Worm (Caenorhabditis elegans) whole organism, young adult: Measurements from ENCODE around the gene Y69A2AR.22.
A peak's percentile ranks its signal among the peaks of the same experiment; 100 is the strongest.

Experiments used
- B0336.3 ChIP-seq: fragments of 200-800 bp; sonication (Bioruptor generic); IDR thresholded peaks from 2 replicates; pipeline ENCODE4 v1.3.6; 2022; ENCODE audit warnings: missing genetic modification characterization, missing compliant biosample characterization
- D2030.7 ChIP-seq: fragments of 200-800 bp; sonication (Bioruptor generic); IDR thresholded peaks from 2 replicates; pipeline ENCODE4 v1.3.6; 2022; ENCODE audit warnings: missing genetic modification reagents, missing genetic modification characterization, missing compliant biosample characterization
- F33H1.4 ChIP-seq: fragments of 200-800 bp; sonication (Bioruptor generic); IDR thresholded peaks from 2 replicates; pipeline ENCODE4 v1.3.6; 2022; ENCODE audit warnings: missing genetic modification reagents, missing genetic modification characterization, missing compliant biosample characterization
- F37B4.10 ChIP-seq: fragments of 200-800 bp; sonication (Bioruptor generic); IDR thresholded peaks from 2 replicates; pipeline ENCODE4 v1.3.6; 2022; ENCODE audit warnings: missing genetic modification characterization, missing compliant biosample characterization
- F39B2.1 ChIP-seq: fragments of 200-800 bp; sonication (Bioruptor generic); IDR thresholded peaks from 2 replicates; pipeline ENCODE4 v1.3.6; 2022; ENCODE audit warnings: missing genetic modification reagents, missing genetic modification characterization, missing compliant biosample characterization
- K11D2.4 ChIP-seq: fragments of 200-800 bp; sonication (Bioruptor generic); IDR thresholded peaks from 2 replicates; pipeline ENCODE4 v1.3.6; 2022; ENCODE audit warnings: missing genetic modification reagents, missing genetic modification characterization, missing compliant biosample characterization
- Y56A3A.18 ChIP-seq: fragments of 200-800 bp; sonication (Bioruptor generic); IDR thresholded peaks from 2 replicates; pipeline ENCODE4 v1.3.6; 2022; ENCODE audit warnings: missing genetic modification reagents, missing genetic modification characterization, missing compliant biosample characterization
- Y79H2A.3 ChIP-seq: fragments of 200-800 bp; sonication (Bioruptor generic); conservative IDR thresholded peaks from 2 replicates; pipeline ENCODE4 v1.3.6; 2022; ENCODE audit warnings: missing genetic modification reagents, missing genetic modification characterization, missing compliant biosample characterization
- akir-1 ChIP-seq: fragments of 200-800 bp; sonication (Bioruptor generic); optimal IDR thresholded peaks from 2 replicates; lab custom pipeline; 2018; ENCODE audit warnings: mild to moderate bottlenecking, missing genetic modification characterization, moderate library complexity, missing compliant biosample characterization
- atf-7 ChIP-seq: sonication (generic microtip); optimal IDR thresholded peaks from 2 replicates; lab custom pipeline; 2017; ENCODE audit warnings: mild to moderate bottlenecking, missing genetic modification characterization, missing compliant biosample characterization
- attf-3 ChIP-seq: fragments of 200-800 bp; sonication (Bioruptor generic); conservative IDR thresholded peaks from 2 replicates; pipeline ENCODE4 v1.3.6; 2022; ENCODE audit warnings: missing genetic modification reagents, missing genetic modification characterization, missing compliant biosample characterization
- attf-6 ChIP-seq: fragments of 200-800 bp; sonication (Bioruptor generic); IDR thresholded peaks from 2 replicates; pipeline ENCODE4 v1.3.6; 2022; ENCODE audit warnings: missing genetic modification reagents, missing genetic modification characterization, missing compliant biosample characterization
- bed-1 ChIP-seq: fragments of 200-800 bp; sonication (Bioruptor generic); IDR thresholded peaks from 2 replicates; pipeline ENCODE4 v1.3.6; 2022; ENCODE audit warnings: missing genetic modification reagents, missing genetic modification characterization, missing compliant biosample characterization
- ceh-100 ChIP-seq: fragments of 200-800 bp; sonication (Bioruptor generic); IDR thresholded peaks from 2 replicates; pipeline ENCODE4 v1.3.6; 2022; ENCODE audit warnings: missing genetic modification reagents, missing genetic modification characterization, missing compliant biosample characterization
- ceh-27 ChIP-seq: fragments of 200-800 bp; sonication (Bioruptor generic); optimal IDR thresholded peaks from 2 replicates; lab custom pipeline; 2018; ENCODE audit warnings: mild to moderate bottlenecking, missing genetic modification characterization, moderate library complexity, missing compliant biosample characterization
- ceh-40 ChIP-seq: fragments of 200-800 bp; sonication (Bioruptor generic); IDR thresholded peaks from 2 replicates; pipeline ENCODE4 v1.3.6; 2022; ENCODE audit warnings: missing genetic modification characterization, missing compliant biosample characterization
- ceh-79 ChIP-seq: sonication (generic microtip); optimal IDR thresholded peaks from 2 replicates; lab custom pipeline; 2017; ENCODE audit warnings: mild to moderate bottlenecking, missing genetic modification characterization, missing compliant biosample characterization
- ceh-91 ChIP-seq: fragments of 200-800 bp; sonication (Bioruptor generic); IDR thresholded peaks from 2 replicates; pipeline ENCODE4 v1.3.6; 2022; ENCODE audit warnings: missing genetic modification reagents, missing genetic modification characterization, missing compliant biosample characterization
- chd-7 ChIP-seq: sonication (generic microtip); optimal IDR thresholded peaks from 2 replicates; lab custom pipeline; 2016; ENCODE audit warnings: mild to moderate bottlenecking, missing genetic modification characterization, moderate library complexity, missing compliant biosample characterization
- dox-1 ChIP-seq: fragments of 200-800 bp; sonication (Bioruptor generic); IDR thresholded peaks from 2 replicates; pipeline ENCODE4 v1.3.6; 2022; ENCODE audit warnings: missing genetic modification reagents, missing genetic modification characterization, missing compliant biosample characterization
- egl-44 ChIP-seq: fragments of 200-800 bp; sonication (Bioruptor generic); IDR thresholded peaks from 2 replicates; pipeline ENCODE4 v1.3.6; 2022; ENCODE audit warnings: missing genetic modification reagents, missing genetic modification characterization, missing compliant biosample characterization
- hmg-20 ChIP-seq: fragments of 200-800 bp; sonication (Bioruptor generic); IDR thresholded peaks from 2 replicates; pipeline ENCODE4 v1.3.6; 2022; ENCODE audit warnings: missing genetic modification reagents, missing genetic modification characterization, missing compliant biosample characterization
- let-526 ChIP-seq: fragments of 200-800 bp; sonication (Bioruptor generic); IDR thresholded peaks from 2 replicates; pipeline ENCODE4 v1.3.6; 2022; ENCODE audit warnings: missing genetic modification reagents, missing genetic modification characterization, missing compliant biosample characterization
- let-607 ChIP-seq, 2 experiments: fragments of 200-800 bp in 1 of 2; sonication (Bioruptor generic) in 1 of 2; sonication (generic microtip) in 1 of 2; optimal IDR thresholded peaks; 2 replicates each; lab custom pipeline; 2016 to 2018; ENCODE audit warnings: mild to moderate bottlenecking in 2 of 2, missing compliant biosample characterization in 2 of 2, missing genetic modification characterization in 2 of 2, moderate library complexity in 2 of 2, missing genotype in 1 of 2
- lin-40 ChIP-seq: sonication (generic microtip); optimal IDR thresholded peaks from 2 replicates; lab custom pipeline; 2016; ENCODE audit warnings: missing genetic modification characterization, mild to moderate bottlenecking, missing compliant biosample characterization, missing genotype, missing genetic modification reagents
- lir-1 ChIP-seq: fragments of 200-800 bp; sonication (Bioruptor generic); conservative IDR thresholded peaks from 2 replicates; pipeline ENCODE4 v1.3.6; 2022; ENCODE audit warnings: missing genetic modification reagents, missing genetic modification characterization, missing compliant biosample characterization
- madf-3 ChIP-seq: fragments of 200-800 bp; sonication (Bioruptor generic); IDR thresholded peaks from 2 replicates; pipeline ENCODE4 v1.3.6; 2022; ENCODE audit warnings: missing genetic modification reagents, missing genetic modification characterization, missing compliant biosample characterization
- mel-28 ChIP-seq: sonication (generic microtip); optimal IDR thresholded peaks from 2 replicates; lab custom pipeline; 2016; ENCODE audit warnings: borderline replicate concordance, mild to moderate bottlenecking, missing genetic modification characterization, missing compliant biosample characterization
- mxl-1 ChIP-seq: sonication (generic microtip); optimal IDR thresholded peaks from 2 replicates; lab custom pipeline; 2016; ENCODE audit warnings: missing genetic modification characterization, missing compliant biosample characterization
- nfya-2 ChIP-seq: fragments of 200-800 bp; sonication (Bioruptor generic); IDR thresholded peaks from 2 replicates; pipeline ENCODE4 v1.3.6; 2022; ENCODE audit warnings: missing genetic modification reagents, missing genetic modification characterization, missing compliant biosample characterization
- nfyb-1 ChIP-seq: fragments of 200-800 bp; sonication (Bioruptor generic); IDR thresholded peaks from 2 replicates; pipeline ENCODE4 v1.3.6; 2022; ENCODE audit warnings: missing genetic modification reagents, missing genetic modification characterization, missing compliant biosample characterization
- nhr-120 ChIP-seq: fragments of 200-800 bp; sonication (Bioruptor generic); IDR thresholded peaks from 2 replicates; pipeline ENCODE4 v1.3.6; 2022; ENCODE audit warnings: missing genetic modification characterization, missing compliant biosample characterization
- rcor-1 ChIP-seq: fragments of 200-800 bp; sonication (Bioruptor generic); IDR thresholded peaks from 2 replicates; pipeline ENCODE4 v1.3.6; 2022; ENCODE audit warnings: missing genetic modification reagents, missing genetic modification characterization, missing compliant biosample characterization
- rec-8 ChIP-seq, 2 experiments: sonication (generic microtip); optimal IDR thresholded peaks; 2 replicates each; lab custom pipeline; 2016; ENCODE audit warnings: mild to moderate bottlenecking in 2 of 2, missing genetic modification characterization in 2 of 2, missing genetic modification reagents in 2 of 2, missing genotype in 2 of 2, missing biosample characterization in 1 of 2, missing compliant biosample characterization in 1 of 2, moderate library complexity in 1 of 2
- sdz-38 ChIP-seq: sonication (generic microtip); optimal IDR thresholded peaks from 2 replicates; lab custom pipeline; 2016; ENCODE audit warnings: missing genotype, missing genetic modification characterization, missing compliant biosample characterization
- snpc-1.1 ChIP-seq: sonication (generic microtip); optimal IDR thresholded peaks from 2 replicates; lab custom pipeline; 2017; ENCODE audit warnings: missing genetic modification characterization, mild to moderate bottlenecking, missing compliant biosample characterization, antibody characterized with exemption, moderate library complexity, missing genotype, missing genetic modification reagents; ENCODE audit not compliant: insufficient read depth
- snpc-3.4 ChIP-seq: sonication (generic microtip); optimal IDR thresholded peaks from 2 replicates; lab custom pipeline; 2017; ENCODE audit warnings: missing genetic modification characterization, mild to moderate bottlenecking, missing compliant biosample characterization, antibody characterized with exemption, moderate library complexity, missing genotype, missing genetic modification reagents
- somi-1 ChIP-seq: fragments of 200-800 bp; sonication (Bioruptor generic); optimal IDR thresholded peaks from 2 replicates; lab custom pipeline; 2018; ENCODE audit warnings: mild to moderate bottlenecking, missing genetic modification characterization, missing compliant biosample characterization
- unc-62 ChIP-seq: fragments of 150-350 bp; optimal IDR thresholded peaks from 2 replicates; lab custom pipeline; 2014; ENCODE audit warnings: missing biosample characterization, missing genetic modification reagents, missing genetic modification characterization
- ztf-18 ChIP-seq: sonication (generic microtip); optimal IDR thresholded peaks from 2 replicates; lab custom pipeline; 2016; ENCODE audit warnings: missing genotype, mild to moderate bottlenecking, missing genetic modification characterization, missing compliant biosample characterization
- ztf-22 ChIP-seq: fragments of 200-800 bp; sonication (Bioruptor generic); optimal IDR thresholded peaks from 2 replicates; lab custom pipeline; 2018; ENCODE audit warnings: mild to moderate bottlenecking, missing genetic modification characterization, moderate library complexity, missing compliant biosample characterization
- ztf-26 ChIP-seq: sonication (generic microtip); optimal IDR thresholded peaks from 2 replicates; lab custom pipeline; 2017; ENCODE audit warnings: missing genetic modification characterization, missing compliant biosample characterization

Y69A2AR.22 gene

ce11 chrIV:2495118-2495785, 12.5 kb downstream of the Y69A2AR.22 start, which contains the start of the genes ccdc-12 and Y69A2AR.18 (continued):
- TF ChIP-seq snpc-1.1 (tag; lab: Kevin White, UChicago), result no peak
- peak; percentile 21 for TF ChIP-seq snpc-3.4
- no peak for TF ChIP-seq ceh-79 (tag; lab: Kevin White, UChicago)
- TF ChIP-seq mel-28 (tag; lab: Kevin White, UChicago), result no peak
- no peak; the same call in 1 of the 2 replicates for TF ChIP-seq attf-3
- no peak for TF ChIP-seq akir-1 (GFP tag; lab: Kevin White, UChicago)
- no peak for TF ChIP-seq nfya-2 (GFP tag; lab: Robert Waterston, UW)
- no peak for TF ChIP-seq B0336.3 (GFP tag; lab: Robert Waterston, UW)
- TF ChIP-seq ceh-27, result no peak
- no peak for TF ChIP-seq ceh-100 (GFP tag; lab: Robert Waterston, UW)
- TF ChIP-seq lir-1 (GFP tag; lab: Robert Waterston, UW), result no peak
- no peak for TF ChIP-seq hmg-20 (GFP tag; lab: Robert Waterston, UW)
- TF ChIP-seq atf-7 (tag; lab: Kevin White, UChicago), result no peak
- TF ChIP-seq madf-3 (GFP tag; lab: Robert Waterston, UW), result no peak
- peak; percentile 46 for TF ChIP-seq ztf-18 (tag; lab: Kevin White, UChicago)
- peak; percentile 62 for TF ChIP-seq dox-1 (GFP tag; lab: Robert Waterston, UW)
- TF ChIP-seq chd-7 (tag; lab: Kevin White, UChicago), result no peak
- TF ChIP-seq unc-62 (GFP tag; lab: Kevin White, UChicago), result no peak
- no peak for TF ChIP-seq bed-1 (GFP tag; lab: Robert Waterston, UW)
- no peak for TF ChIP-seq attf-6 (GFP tag; lab: Robert Waterston, UW)
- peak; percentile 25 for TF ChIP-seq lin-40 (tag; lab: Kevin White, UChicago)
- no peak for TF ChIP-seq F39B2.1 (GFP tag; lab: Robert Waterston, UW)
- TF ChIP-seq Y56A3A.18 (GFP tag; lab: Robert Waterston, UW), result no peak
- TF ChIP-seq ceh-91, result peak; percentile 43; the same call in 1 of the 2 replicates
- TF ChIP-seq mxl-1 (tag; lab: Kevin White, UChicago), result no peak
- TF ChIP-seq let-607 (tag; optimal IDR thresholded peaks at IDR 0.05; lab: Kevin White, UChicago), result no peak
- no peak for TF ChIP-seq rcor-1
- no peak for TF ChIP-seq nfyb-1 (GFP tag; lab: Robert Waterston, UW)
- no peak for TF ChIP-seq K11D2.4 (GFP tag; lab: Robert Waterston, UW)
- no peak for TF ChIP-seq sdz-38 (tag; lab: Kevin White, UChicago)
- peak; percentile 97 for TF ChIP-seq F33H1.4 (GFP tag; lab: Robert Waterston, UW)
- no peak for TF ChIP-seq F37B4.10 (GFP tag; lab: Robert Waterston, UW)
- no peak for TF ChIP-seq rec-8 (tag; optimal IDR thresholded peaks at IDR 0.05; lab: Kevin White, UChicago)
- TF ChIP-seq ztf-26 (tag; lab: Kevin White, UChicago), result no peak
- no peak for TF ChIP-seq somi-1 (GFP tag; lab: Kevin White, UChicago)
- 0 out of 2 replicates have a peak, but pooled peaks have one; percentile 39 for TF ChIP-seq D2030.7 (GFP tag; lab: Robert Waterston, UW)
- TF ChIP-seq let-526 (GFP tag; lab: Robert Waterston, UW), result no peak
- TF ChIP-seq egl-44 (GFP tag; lab: Robert Waterston, UW), result no peak
- no peak for TF ChIP-seq ztf-22
- no peak for TF ChIP-seq ceh-40 (GFP tag; lab: Robert Waterston, UW)
- no peak for TF ChIP-seq nhr-120 (GFP tag; lab: Robert Waterston, UW)
- TF ChIP-seq Y79H2A.3, result no peak
